Worm (Caenorhabditis elegans) whole organism, mixed stage, embryonic: ENCODE measurements around the gene chk-1.

Experiments
- M03D4.4 ChIP-seq: sonication (generic microtip); optimal IDR thresholded peaks from 2 replicates; lab custom pipeline; 2017; ENCODE audit warnings: mild to moderate bottlenecking, missing genetic modification characterization, missing compliant biosample characterization
- bed-3 ChIP-seq: fragments of 200-800 bp; sonication (Bioruptor generic); optimal IDR thresholded peaks from 3 replicates; lab custom pipeline; 2018; ENCODE audit warnings: mild to moderate bottlenecking, missing genetic modification characterization, moderate library complexity, missing compliant biosample characterization
- blmp-1 ChIP-seq: fragments of 150-350 bp; optimal IDR thresholded peaks from 2 replicates; lab custom pipeline; 2014; ENCODE audit warnings: missing biosample characterization, missing genetic modification characterization
- ceh-39 ChIP-seq: fragments of 150-350 bp; optimal IDR thresholded peaks from 2 replicates; lab custom pipeline; 2014; ENCODE audit warnings: missing biosample characterization, missing genetic modification characterization
- ceh-43 ChIP-seq: fragments of 200-800 bp; sonication (Bioruptor generic); optimal IDR thresholded peaks from 2 replicates; lab custom pipeline; 2018; ENCODE audit warnings: mild to moderate bottlenecking, missing genetic modification characterization, moderate library complexity, missing compliant biosample characterization
- ceh-83 ChIP-seq: fragments of 200-800 bp; sonication (Bioruptor generic); optimal IDR thresholded peaks from 2 replicates; lab custom pipeline; 2018; ENCODE audit warnings: mild to moderate bottlenecking, missing genetic modification characterization, missing compliant biosample characterization
- ces-1 ChIP-seq: fragments of 150-350 bp; optimal IDR thresholded peaks from 2 replicates; lab custom pipeline; 2014; ENCODE audit warnings: missing biosample characterization, missing genetic modification reagents, missing genetic modification characterization
- cnd-1 ChIP-seq: fragments of 200-800 bp; sonication (Bioruptor generic); optimal IDR thresholded peaks from 2 replicates; lab custom pipeline; 2018; ENCODE audit warnings: mild to moderate bottlenecking, missing genetic modification characterization, missing compliant biosample characterization
- drap-1 ChIP-seq: fragments of 200-800 bp; sonication (Bioruptor generic); optimal IDR thresholded peaks from 3 replicates; lab custom pipeline; 2018; ENCODE audit warnings: mild to moderate bottlenecking, missing genetic modification characterization, missing compliant biosample characterization
- elt-1 ChIP-seq: sonication (generic microtip); optimal IDR thresholded peaks from 2 replicates; lab custom pipeline; 2017; ENCODE audit warnings: missing genetic modification characterization, mild to moderate bottlenecking, missing compliant biosample characterization, antibody characterized with exemption, moderate library complexity, borderline replicate concordance; ENCODE audit not compliant: insufficient read depth
- elt-3 ChIP-seq: fragments of 150-350 bp; optimal IDR thresholded peaks from 2 replicates; lab custom pipeline; 2014; ENCODE audit warnings: missing biosample characterization, missing genetic modification characterization
- hlh-1 ChIP-seq: fragments of 150-350 bp; optimal IDR thresholded peaks from 2 replicates; lab custom pipeline; 2014; ENCODE audit warnings: missing biosample characterization, missing genetic modification reagents, missing genetic modification characterization
- lin-13 ChIP-seq: fragments of 150-350 bp; optimal IDR thresholded peaks from 2 replicates; lab custom pipeline; 2014; ENCODE audit warnings: missing biosample characterization, missing genetic modification characterization
- mab-5 ChIP-seq: fragments of 150-350 bp; optimal IDR thresholded peaks from 2 replicates; lab custom pipeline; 2014; ENCODE audit warnings: missing biosample characterization, missing genetic modification characterization
- mep-1 ChIP-seq: fragments of 150-350 bp; optimal IDR thresholded peaks from 2 replicates; lab custom pipeline; 2017; ENCODE audit warnings: missing biosample characterization, missing genetic modification reagents, missing genetic modification characterization, inconsistent platforms
- mls-2 ChIP-seq: sonication (generic microtip); optimal IDR thresholded peaks from 2 replicates; lab custom pipeline; 2016; ENCODE audit warnings: mild to moderate bottlenecking, missing genetic modification characterization, moderate library complexity, missing compliant biosample characterization
- nhr-12 ChIP-seq: fragments of 150-350 bp; optimal IDR thresholded peaks from 2 replicates; lab custom pipeline; 2014; ENCODE audit warnings: missing biosample characterization, missing genetic modification characterization
- nhr-2 ChIP-seq: fragments of 150-350 bp; optimal IDR thresholded peaks from 2 replicates; lab custom pipeline; 2014; ENCODE audit warnings: missing biosample characterization, missing genetic modification characterization
- nhr-237 ChIP-seq: fragments of 150-350 bp; optimal IDR thresholded peaks from 2 replicates; lab custom pipeline; 2014; ENCODE audit warnings: missing biosample characterization, missing genetic modification characterization
- nhr-28 ChIP-seq: fragments of 150-350 bp; optimal IDR thresholded peaks from 2 replicates; lab custom pipeline; 2014; ENCODE audit warnings: missing biosample characterization, missing genetic modification characterization
- nhr-76 ChIP-seq: sonication (generic microtip); optimal IDR thresholded peaks from 2 replicates; lab custom pipeline; 2017; ENCODE audit warnings: missing biosample characterization, missing genetic modification characterization
- pha-4 ChIP-seq: fragments of 150-350 bp; optimal IDR thresholded peaks from 2 replicates; lab custom pipeline; 2018; ENCODE audit warnings: missing biosample characterization, missing genetic modification reagents, missing genetic modification characterization
- sem-2 ChIP-seq: fragments of 200-800 bp; sonication (Bioruptor generic); optimal IDR thresholded peaks from 2 replicates; lab custom pipeline; 2018; ENCODE audit warnings: mild to moderate bottlenecking, missing genetic modification characterization, missing compliant biosample characterization
- tbx-8 ChIP-seq: fragments of 200-800 bp; sonication (Bioruptor generic); optimal IDR thresholded peaks from 2 replicates; lab custom pipeline; 2018; ENCODE audit warnings: mild to moderate bottlenecking, missing genetic modification characterization, moderate library complexity, missing compliant biosample characterization
- unc-120 ChIP-seq: sonication (generic microtip); optimal IDR thresholded peaks from 2 replicates; lab custom pipeline; 2017; ENCODE audit warnings: missing genetic modification characterization, missing compliant biosample characterization; ENCODE audit not compliant: poor library complexity, severe bottlenecking
- unc-39 ChIP-seq: fragments of 150-350 bp; optimal IDR thresholded peaks from 2 replicates; lab custom pipeline; 2014; ENCODE audit warnings: missing biosample characterization, missing genetic modification characterization
- unc-62 ChIP-seq: fragments of 150-350 bp; optimal IDR thresholded peaks from 2 replicates; lab custom pipeline; 2014; ENCODE audit warnings: missing biosample characterization, missing genetic modification reagents, missing genetic modification characterization
- zip-8 ChIP-seq: fragments of 150-350 bp; optimal IDR thresholded peaks from 2 replicates; lab custom pipeline; 2014; ENCODE audit warnings: missing biosample characterization, missing genetic modification characterization
- ztf-11 ChIP-seq: fragments of 150-350 bp; optimal IDR thresholded peaks from 2 replicates; lab custom pipeline; 2014; ENCODE audit warnings: missing biosample characterization, missing genetic modification characterization

The chk-1 gene

ce11 chrV:3773618-3774017 is 14.3 kb upstream of the chk-1 start:
- TF ChIP-seq bed-3 (GFP tag; lab: Kevin White, UChicago) (no peak), unc-62 (GFP tag; lab: Kevin White, UChicago) (no peak), elt-3 (tag; lab: Kevin White, UChicago) (no peak), ztf-11 (no peak), ceh-83 (GFP tag; lab: Kevin White, UChicago) (no peak), sem-2 (no peak), unc-39 (tag; lab: Kevin White, UChicago) (no peak), mls-2 (tag; lab: Kevin White, UChicago) (no peak), nhr-237 (no peak), ceh-43 (GFP tag; lab: Kevin White, UChicago) (no peak), cnd-1 (tag; lab: Kevin White, UChicago) (no peak), elt-1 (tag; lab: Kevin White, UChicago) (no peak), unc-120 (tag; lab: Kevin White, UChicago) (no peak), hlh-1 (no peak)

ce11 chrV:3771437-3772256 is 12.4 kb upstream of the chk-1 start, which contains the start of the genes R08E5.1 and rips-1:
TSS of gene R08E5.1 (minus strand) at chrV:3771518.
TSS of gene rips-1 (plus strand) at chrV:3772021.
- TF ChIP-seq bed-3 (GFP tag; lab: Kevin White, UChicago) (no peak), M03D4.4 (no peak), ceh-43 (GFP tag; lab: Kevin White, UChicago) (no peak), mep-1 (no peak), nhr-2 (no peak), ces-1 (GFP tag; lab: Kevin White, UChicago) (no peak), lin-13 (no peak), drap-1 (no peak), pha-4 (tag; lab: Kevin White, UChicago) (no peak), tbx-8 (no peak), sem-2 (no peak), hlh-1 (no peak), mab-5 (no peak), nhr-28 (tag; lab: Kevin White, UChicago) (no peak), ceh-39 (tag; lab: Kevin White, UChicago) (no peak), elt-1 (tag; lab: Kevin White, UChicago) (no peak), nhr-12 (tag; lab: Kevin White, UChicago) (no peak), nhr-76 (tag; lab: Kevin White, UChicago) (no peak)
- TF ChIP-seq, all 35 proteins: peak for 0

DNA sequence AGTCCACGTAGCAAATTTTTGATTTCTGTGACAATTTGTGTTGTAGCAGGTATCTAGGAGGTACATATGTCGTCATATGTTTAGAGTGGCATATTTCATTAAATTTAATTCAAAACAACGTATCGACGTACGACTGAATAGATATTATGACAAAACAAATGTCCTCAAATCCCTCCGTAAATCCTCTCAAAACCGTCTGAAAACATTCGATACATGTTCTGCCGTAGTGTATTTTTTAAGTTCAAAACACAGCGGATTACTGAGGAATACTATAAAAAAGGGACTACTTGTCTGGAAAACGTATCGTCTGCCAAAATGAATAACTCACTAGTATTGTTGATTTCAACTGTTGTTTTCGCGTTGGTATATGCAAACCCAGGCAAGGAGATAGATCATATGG is 9.0 kb upstream of the chk-1 start, which contains the start of gene R08E5.4:
R08E5.4 (plus strand) TSS at position 301 of the 400 bp plus-strand sequence.
- TF ChIP-seq ztf-11: no peak

DNA sequence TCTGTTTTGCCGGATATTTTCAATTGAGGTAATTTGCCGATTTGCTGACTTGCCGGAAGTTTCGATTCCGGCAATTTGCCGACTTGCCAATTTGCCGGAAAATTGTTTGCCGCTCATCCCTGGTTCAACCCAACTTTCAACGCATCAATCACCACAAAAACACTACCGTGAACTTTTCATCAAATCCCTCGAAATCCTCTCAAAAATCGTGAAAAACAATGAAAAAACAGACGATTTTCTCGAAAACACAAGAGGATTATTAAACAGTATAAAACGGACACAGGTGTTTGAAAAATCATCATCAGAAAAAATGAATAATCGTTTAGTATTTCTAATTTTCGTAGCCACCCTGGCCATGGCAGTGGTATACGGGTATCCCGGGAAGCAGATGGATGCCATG is 7.6 kb upstream of the chk-1 start, which contains the start of gene Y39H10A.1:
Y39H10A.1 (plus strand) TSS at position 301 of the 400 bp plus-strand sequence.
- TF ChIP-seq mab-5 (no peak), ceh-43 (GFP tag; lab: Kevin White, UChicago) (no peak), unc-62 (GFP tag; lab: Kevin White, UChicago) (no peak)

DNA sequence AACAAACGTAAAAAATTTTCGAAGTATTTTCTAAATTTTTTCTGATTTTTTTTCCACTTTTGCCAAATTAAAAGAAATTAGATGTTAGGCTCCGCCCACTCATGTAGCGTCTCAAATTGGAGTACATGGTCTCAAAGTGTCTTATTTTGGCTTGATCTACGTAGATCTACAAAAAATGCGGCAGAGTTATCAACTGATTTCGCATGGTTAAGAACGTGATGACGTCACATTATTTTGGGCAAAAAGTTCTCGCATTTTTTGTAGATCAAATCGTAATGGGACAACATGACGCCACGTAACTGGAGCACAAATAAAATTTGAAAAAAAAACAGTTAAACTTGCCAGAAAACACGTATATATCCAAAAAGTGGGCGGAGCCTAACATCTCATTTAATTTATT is 2.6 kb upstream of the chk-1 start:
- peak; percentile 14 for TF ChIP-seq zip-8 (tag; lab: Kevin White, UChicago)
- TF ChIP-seq ces-1 (GFP tag; lab: Kevin White, UChicago): no peak

- TF ChIP-seq mab-5: no peak
- no peak for TF ChIP-seq nhr-2
- TF ChIP-seq blmp-1: no peak
- TF ChIP-seq nhr-12 (tag; lab: Kevin White, UChicago): no peak
- no peak for TF ChIP-seq nhr-76 (tag; lab: Kevin White, UChicago)
- TF ChIP-seq ceh-39 (tag; lab: Kevin White, UChicago): no peak
- no peak for TF ChIP-seq mls-2 (tag; lab: Kevin White, UChicago)
- TF ChIP-seq pha-4 (tag; lab: Kevin White, UChicago): no peak
- TF ChIP-seq unc-39 (tag; lab: Kevin White, UChicago): no peak
- no peak for TF ChIP-seq unc-120 (tag; lab: Kevin White, UChicago)
- no peak for TF ChIP-seq tbx-8
- TF ChIP-seq elt-3 (tag; lab: Kevin White, UChicago): no peak
Measured at ce11 chrV:3760839-3761238, 1.6 kb upstream of the chk-1 start, which contains the start of gene oac-55. TSS of gene oac-55 (plus strand) at chrV:3761139.
